Worm (Caenorhabditis elegans): Measurements from ENCODE around the gene mltn-3.

The mltn-3 gene

DNA sequence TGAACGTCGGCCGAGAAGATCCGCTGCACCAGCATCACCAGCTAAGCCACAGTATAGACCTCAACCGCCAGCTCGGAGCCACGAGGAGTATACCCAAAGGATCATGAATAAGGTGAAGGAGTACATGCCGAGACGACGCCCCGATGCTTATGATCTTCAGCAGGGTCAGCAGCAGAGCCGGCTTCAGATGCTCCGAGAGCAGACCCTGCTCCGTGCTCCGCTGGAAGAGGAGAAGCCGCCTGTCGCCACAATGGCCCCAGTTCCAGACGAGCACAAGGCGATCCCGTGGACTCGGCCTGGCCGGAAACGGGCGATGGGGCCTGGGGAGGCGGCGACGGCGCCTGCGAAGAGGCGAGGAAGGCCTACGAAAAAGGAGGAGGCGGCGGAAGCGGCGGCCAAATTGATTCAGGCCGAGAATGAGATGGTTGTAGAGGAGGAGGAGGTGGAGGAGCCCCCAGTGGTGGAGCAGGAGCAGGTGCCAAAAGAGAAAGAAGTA, 19.8 kb upstream of the mltn-3 start:
- TF ChIP-seq nhr-76 (tag; optimal IDR thresholded peaks at IDR 0.05), result no peak
- no peak for TF ChIP-seq aly-2 (tag; optimal IDR thresholded peaks at IDR 0.05)
- no peak for TF ChIP-seq fkh-2 (tag; optimal IDR thresholded peaks at IDR 0.05)
- TF ChIP-seq nhr-12 (tag; optimal IDR thresholded peaks at IDR 0.05), result no peak
- TF ChIP-seq R02D3.7 (tag; optimal IDR thresholded peaks at IDR 0.05), result no peak
- TF ChIP-seq ceh-82 (tag; optimal IDR thresholded peaks at IDR 0.05), result no peak
- no peak for TF ChIP-seq ceh-9 (tag; optimal IDR thresholded peaks at IDR 0.05)
- no peak for TF ChIP-seq jun-1 (tag; optimal IDR thresholded peaks at IDR 0.05)
- TF ChIP-seq ztf-11 (tag; optimal IDR thresholded peaks at IDR 0.05), result no peak
- no peak for TF ChIP-seq pqm-1 (tag; optimal IDR thresholded peaks at IDR 0.05)
- TF ChIP-seq egl-27 (tag; optimal IDR thresholded peaks at IDR 0.05), result no peak

- TF ChIP-seq mml-1 (tag; optimal IDR thresholded peaks at IDR 0.05) (no peak), skn-1 (tag; optimal IDR thresholded peaks at IDR 0.05) (no peak), eor-1 (tag; optimal IDR thresholded peaks at IDR 0.05) (no peak), ceh-28 (tag; optimal IDR thresholded peaks at IDR 0.05) (peak; percentile 88)
These were observed 16.4 kb upstream of the mltn-3 start for ce11 chrII:13899777-13900176.

ce11 chrII:13902014-13902413, 14.1 kb upstream of the mltn-3 start, which contains the start of gene W02B8.1:
TSS of gene W02B8.1 (minus strand) at chrII:13902114.
- TF ChIP-seq R02D3.7 (tag; optimal IDR thresholded peaks at IDR 0.05), result no peak
- no peak for TF ChIP-seq nhr-25 (tag; optimal IDR thresholded peaks at IDR 0.05)
- no peak for TF ChIP-seq lin-39 (tag; optimal IDR thresholded peaks at IDR 0.05)
- TF ChIP-seq nhr-23 (tag; optimal IDR thresholded peaks at IDR 0.05), result no peak
- no peak for TF ChIP-seq nhr-11 (tag; optimal IDR thresholded peaks at IDR 0.05)
- TF ChIP-seq egl-27 (tag; optimal IDR thresholded peaks at IDR 0.05), result no peak
- no peak for TF ChIP-seq ama-1 (optimal IDR thresholded peaks at IDR 0.05)
- TF ChIP-seq nhr-77 (tag; optimal IDR thresholded peaks at IDR 0.05), result no peak
- TF ChIP-seq fkh-10 (GFP tag; optimal IDR thresholded peaks at IDR 0.05), result no peak
- no peak for TF ChIP-seq nhr-43 (tag; optimal IDR thresholded peaks at IDR 0.05; ENCODE audit: poor library complexity, severe bottlenecking)
- no peak for TF ChIP-seq ceh-82 (tag; optimal IDR thresholded peaks at IDR 0.05)
- TF ChIP-seq ztf-4 (tag; optimal IDR thresholded peaks at IDR 0.05), result no peak
- TF ChIP-seq mdl-1 (tag; optimal IDR thresholded peaks at IDR 0.05), result no peak
- no peak for TF ChIP-seq nfya-1 (tag; optimal IDR thresholded peaks at IDR 0.05; ENCODE audit: insufficient read depth)
- TF ChIP-seq ztf-11 (tag; optimal IDR thresholded peaks at IDR 0.05), result no peak
- TF ChIP-seq elt-2 (tag; optimal IDR thresholded peaks at IDR 0.05), result no peak
- TF ChIP-seq snpc-4 (tag; optimal IDR thresholded peaks at IDR 0.05), result no peak
- TF ChIP-seq unc-39 (tag; optimal IDR thresholded peaks at IDR 0.05), result no peak
- TF ChIP-seq ceh-28 (tag; optimal IDR thresholded peaks at IDR 0.05), result no peak

DNA sequence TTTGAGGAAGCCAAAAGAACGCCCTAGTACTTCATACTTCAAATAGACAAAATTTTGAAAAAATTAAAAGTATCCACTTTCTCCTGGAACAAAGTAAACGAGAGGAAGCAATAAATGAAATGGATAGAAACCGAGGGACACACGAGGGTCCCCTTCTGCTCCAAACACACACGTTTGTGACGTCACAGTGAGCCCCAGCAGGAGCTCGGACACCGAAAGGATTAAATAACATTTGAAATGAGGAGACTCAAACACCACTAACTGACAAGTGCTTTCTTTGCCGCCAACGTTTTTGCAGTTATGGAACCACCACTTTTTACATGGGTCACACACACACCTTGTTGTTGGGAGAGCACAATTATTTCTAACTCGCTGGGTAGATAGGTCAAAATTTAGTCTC, 12.7 kb upstream of the mltn-3 start:
- TF ChIP-seq elt-3 (tag; optimal IDR thresholded peaks at IDR 0.05), result no peak
- no peak for TF ChIP-seq nhr-237 (tag; optimal IDR thresholded peaks at IDR 0.05)
- TF ChIP-seq egl-5 (tag; optimal IDR thresholded peaks at IDR 0.05), result no peak
- TF ChIP-seq nfya-1 (tag; optimal IDR thresholded peaks at IDR 0.05; ENCODE audit: insufficient read depth), result peak; percentile 48
- peak; percentile 67 for TF ChIP-seq lin-39 (tag; optimal IDR thresholded peaks at IDR 0.05)

ce11 chrII:13907615-13908014, 8.5 kb upstream of the mltn-3 start:
- TF ChIP-seq hmg-11 (tag; optimal IDR thresholded peaks at IDR 0.05), result no peak
- no peak for TF ChIP-seq eor-1 (tag; optimal IDR thresholded peaks at IDR 0.05)
- peak; percentile 89 for TF ChIP-seq nfya-1 (tag; optimal IDR thresholded peaks at IDR 0.05; ENCODE audit: insufficient read depth)

DNA sequence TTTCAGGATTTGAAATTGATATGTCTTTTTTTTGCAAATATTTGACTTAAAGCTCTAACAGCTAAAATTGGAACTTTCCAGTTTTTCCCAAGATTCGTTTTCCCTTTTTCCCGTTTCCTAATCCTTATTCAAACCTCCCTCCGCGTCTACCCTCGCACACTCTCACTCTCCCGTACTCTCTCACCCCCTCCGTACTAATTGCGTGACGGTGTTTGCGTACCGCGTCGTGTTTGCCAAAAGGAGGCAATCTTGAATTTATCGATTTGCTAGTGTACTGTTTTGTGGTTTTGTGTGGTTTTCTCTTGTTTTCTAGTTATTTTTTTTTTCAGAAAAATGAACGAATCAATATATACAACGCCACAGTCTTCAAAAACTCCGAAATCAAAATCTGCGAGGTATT, 7.5 kb upstream of the mltn-3 start, which contains the start of gene citk-1:
Gene citk-1 (plus strand): TSS at position 323 of the 400 bp plus-strand sequence.
- TF ChIP-seq lin-39 (tag; optimal IDR thresholded peaks at IDR 0.05) (peak; percentile 90), nhr-25 (tag; optimal IDR thresholded peaks at IDR 0.05) (peak; percentile 59), mdl-1 (tag; optimal IDR thresholded peaks at IDR 0.05) (no peak), nhr-77 (tag; optimal IDR thresholded peaks at IDR 0.05) (peak; percentile 9), elt-2 (tag; optimal IDR thresholded peaks at IDR 0.05) (peak; percentile 34), lin-15B (tag; optimal IDR thresholded peaks at IDR 0.05) (peak; percentile 74), nfya-1 (tag; optimal IDR thresholded peaks at IDR 0.05; ENCODE audit: insufficient read depth) (no peak), daf-12 (tag; optimal IDR thresholded peaks at IDR 0.05) (no peak), fkh-2 (tag; optimal IDR thresholded peaks at IDR 0.05) (no peak), skn-1 (tag; optimal IDR thresholded peaks at IDR 0.05) (peak; percentile 7), nhr-12 (tag; optimal IDR thresholded peaks at IDR 0.05) (no peak), nhr-23 (tag; optimal IDR thresholded peaks at IDR 0.05) (peak; percentile 69), pqm-1 (tag; optimal IDR thresholded peaks at IDR 0.05) (peak; percentile 16)

All from whole organism, L3 larva.